Worm (Caenorhabditis elegans) whole organism, early embryonic: Measurements from ENCODE around the gene cpsf-4.

ENCODE experiments used
- B0310.2 ChIP-seq: sonication (generic microtip); optimal IDR thresholded peaks from 2 replicates; lab custom pipeline; 2016; ENCODE audit warnings: mild to moderate bottlenecking, missing genetic modification characterization, missing compliant biosample characterization
- aly-1 ChIP-seq: sonication (generic microtip); optimal IDR thresholded peaks from 2 replicates; lab custom pipeline; 2016; ENCODE audit warnings: missing genetic modification characterization, missing compliant biosample characterization
- ama-1 ChIP-seq: fragments of 150-350 bp; optimal IDR thresholded peaks from 2 replicates; lab custom pipeline; 2014
- ceh-13 ChIP-seq: fragments of 200-800 bp; sonication (Bioruptor generic); optimal IDR thresholded peaks from 2 replicates; lab custom pipeline; 2018; ENCODE audit warnings: mild to moderate bottlenecking, missing genetic modification characterization, missing compliant biosample characterization
- ets-7 ChIP-seq: sonication (generic microtip); optimal IDR thresholded peaks from 2 replicates; lab custom pipeline; 2016; ENCODE audit warnings: missing genotype, missing genetic modification characterization, missing compliant biosample characterization
- flt-1 ChIP-seq: fragments of 200-800 bp; sonication (Bioruptor generic); IDR thresholded peaks from 2 replicates; pipeline ENCODE4 v1.3.6; 2022; ENCODE audit warnings: missing genetic modification characterization, missing compliant biosample characterization
- hmbx-1 ChIP-seq: sonication (generic microtip); optimal IDR thresholded peaks from 2 replicates; lab custom pipeline; 2016; ENCODE audit warnings: mild to moderate bottlenecking, missing genetic modification characterization, missing compliant biosample characterization
- hmg-4 ChIP-seq: fragments of 200-800 bp; sonication (Bioruptor generic); optimal IDR thresholded peaks from 2 replicates; lab custom pipeline; 2018; ENCODE audit warnings: mild to moderate bottlenecking, missing genetic modification characterization, missing compliant biosample characterization
- pes-1 ChIP-seq: fragments of 200-800 bp; sonication (Bioruptor generic); IDR thresholded peaks from 2 replicates; pipeline ENCODE4 v1.3.6; 2022; ENCODE audit warnings: missing genetic modification reagents, missing genetic modification characterization, missing compliant biosample characterization
- sea-1 ChIP-seq: fragments of 200-800 bp; sonication (Bioruptor generic); conservative IDR thresholded peaks from 2 replicates; pipeline ENCODE4 v1.3.6; 2022; ENCODE audit warnings: missing genetic modification characterization, missing compliant biosample characterization
- tbx-11 ChIP-seq: fragments of 200-800 bp; sonication (Bioruptor generic); IDR thresholded peaks from 2 replicates; pipeline ENCODE4 v1.3.6; 2022; ENCODE audit warnings: missing genetic modification characterization, missing compliant biosample characterization
- tra-4 ChIP-seq: sonication (generic microtip); optimal IDR thresholded peaks from 2 replicates; lab custom pipeline; 2017; ENCODE audit warnings: missing genetic modification characterization, missing compliant biosample characterization

DNA sequence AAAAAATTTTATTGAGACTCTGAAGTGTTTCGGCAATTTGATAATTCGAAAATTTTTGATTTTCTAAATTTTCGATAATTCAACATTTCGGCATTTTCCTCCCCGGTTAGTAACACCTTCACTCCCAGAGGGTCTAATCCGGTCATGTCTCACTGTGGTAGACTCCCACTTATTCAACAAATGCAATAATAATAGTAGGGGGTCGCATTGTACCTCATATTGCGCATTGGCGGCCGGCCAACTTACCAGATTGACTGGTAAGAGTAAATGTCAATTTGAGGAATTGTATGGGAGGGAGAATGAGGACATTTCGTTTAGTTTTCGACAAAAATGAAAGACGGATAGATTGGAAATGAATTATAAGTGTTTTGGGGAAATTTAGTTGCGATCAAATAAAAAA is 40.5 kb upstream of the cpsf-4 start:
- TF ChIP-seq B0310.2 (no peak), ama-1 (lab: Kevin White, UChicago) (no peak), ceh-13 (GFP tag; lab: Kevin White, UChicago) (no peak), hmg-4 (GFP tag; lab: Kevin White, UChicago) (no peak), tra-4 (tag; lab: Kevin White, UChicago) (no peak), ets-7 (tag; lab: Kevin White, UChicago) (no peak), aly-1 (tag; lab: Kevin White, UChicago) (no peak), tbx-11 (GFP tag; lab: Robert Waterston, UW) (no peak), flt-1 (GFP tag; lab: Robert Waterston, UW) (no peak), hmbx-1 (tag; lab: Kevin White, UChicago) (no peak), pes-1 (GFP tag; lab: Robert Waterston, UW) (no peak), sea-1 (GFP tag; lab: Robert Waterston, UW) (no peak)
